Fruit fly (Drosophila melanogaster): ENCODE data around the gene CG17193.

Gene CG17193

DNA sequence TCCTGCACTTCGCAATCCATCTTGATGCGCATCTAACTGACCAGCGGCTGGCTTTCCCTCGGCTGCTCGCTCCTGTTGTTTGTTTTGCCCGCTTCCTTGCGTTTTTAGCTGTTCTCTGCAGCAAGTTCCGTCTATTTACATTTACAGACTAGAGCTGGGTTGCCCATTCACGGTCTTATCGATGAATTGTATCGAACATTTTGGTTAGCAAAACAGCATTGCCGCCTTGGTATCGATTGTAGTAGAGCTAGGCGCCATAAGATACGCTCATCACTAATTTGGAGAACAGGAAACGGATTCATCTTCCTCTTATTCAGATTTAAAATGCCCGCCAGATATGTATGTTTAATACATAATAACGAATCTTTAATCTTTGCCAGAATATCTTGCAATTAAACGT, 20.0 kb downstream of the CG17193 start, which contains the start of gene Regnase-1 (continued):
- TF ChIP-seq B-H2 (GFP tag; optimal IDR thresholded peaks at IDR 0.05) (peak; percentile 96), Hmx (GFP tag; optimal IDR thresholded peaks at IDR 0.05) (no peak), al (GFP tag; IDR thresholded peaks at IDR 0.05) (peak; percentile 72), CG13775 (GFP tag; optimal IDR thresholded peaks at IDR 0.05) (peak; percentile 95), dpn (GFP tag; optimal IDR thresholded peaks at IDR 0.05) (peak; percentile 83 to 92), Scr (GFP tag; IDR thresholded peaks at IDR 0.05; ENCODE audit: partially characterized antibody) (peak; percentile 96), CG34224 (GFP tag; IDR thresholded peaks at IDR 0.05; ENCODE audit: partially characterized antibody) (peak; percentile 96), CG9797 (GFP tag; optimal IDR thresholded peaks at IDR 0.05) (peak; percentile 70), sr (GFP tag; IDR thresholded peaks at IDR 0.05) (peak; percentile 92), CG1647 (GFP tag; optimal IDR thresholded peaks at IDR 0.05) (peak; percentile 83), Ada2b (GFP tag; IDR thresholded peaks at IDR 0.05) (peak; percentile 71), Kr (GFP tag; optimal IDR thresholded peaks at IDR 0.05) (peak; percentile 36), CG7963 (GFP tag; IDR thresholded peaks at IDR 0.05; ENCODE audit: partially characterized antibody) (peak; percentile 95), CG15011 (GFP tag; optimal IDR thresholded peaks at IDR 0.05) (peak; percentile 92), CG1602 (GFP tag; optimal IDR thresholded peaks at IDR 0.05) (peak; percentile 68), CG10654 (GFP tag; optimal IDR thresholded peaks at IDR 0.05) (peak; percentile 86), Ets65A (GFP tag) (peak; percentile 99), CG8290 (GFP tag; optimal IDR thresholded peaks at IDR 0.05) (peak; percentile 91), CG8290 (tag; optimal IDR thresholded peaks at IDR 0.05) (peak; percentile 87 to 97), Tbp (GFP tag; optimal IDR thresholded peaks at IDR 0.05) (no peak), emc (GFP tag; optimal IDR thresholded peaks at IDR 0.05) (peak; percentile 87), Dll (GFP tag; IDR thresholded peaks at IDR 0.05; ENCODE audit: partially characterized antibody) (peak; percentile 95), cwo (GFP tag; optimal IDR thresholded peaks at IDR 0.05) (peak; percentile 75), CG5180 (GFP tag; optimal IDR thresholded peaks at IDR 0.05) (peak; percentile 82), mld (GFP tag; IDR thresholded peaks at IDR 0.05; ENCODE audit: partially characterized antibody) (peak; percentile 73), Adf1 (GFP tag; IDR thresholded peaks at IDR 0.05) (peak; percentile 73; the same call in 1 of the 2 replicates), CG8924 (tag; optimal IDR thresholded peaks at IDR 0.05) (peak; percentile 84), CG7928 (GFP tag; optimal IDR thresholded peaks at IDR 0.05) (peak; percentile 67), pum (GFP tag; optimal IDR thresholded peaks at IDR 0.05) (peak; percentile 79), CG11398 (GFP tag; optimal IDR thresholded peaks at IDR 0.05) (peak; percentile 88), kni (GFP tag; optimal IDR thresholded peaks at IDR 0.05) (peak; percentile 88), btn (GFP tag; optimal IDR thresholded peaks at IDR 0.05) (peak; percentile 83), CG6854 (GFP tag; optimal IDR thresholded peaks at IDR 0.05) (peak; percentile 93), CG9727 (GFP tag; optimal IDR thresholded peaks at IDR 0.05) (peak; percentile 95), Sox100B (GFP tag; optimal IDR thresholded peaks at IDR 0.05) (peak; percentile 92), CG7987 (GFP tag; optimal IDR thresholded peaks at IDR 0.05) (peak; percentile 98), CG7357 (GFP tag; IDR thresholded peaks at IDR 0.05) (no peak), amos (GFP tag; IDR thresholded peaks at IDR 0.05; ENCODE audit: partially characterized antibody) (peak; percentile 98), CG17568 (GFP tag; optimal IDR thresholded peaks at IDR 0.05) (peak; percentile 95), CG31365 (tag; optimal IDR thresholded peaks at IDR 0.05) (peak; percentile 86), NFAT (GFP tag; IDR thresholded peaks at IDR 0.05) (peak; percentile 89), NC2α (GFP tag; optimal IDR thresholded peaks at IDR 0.05) (peak; percentile 86), CG11456 (GFP tag; IDR thresholded peaks at IDR 0.05) (peak; percentile 90), Myb (GFP tag; optimal IDR thresholded peaks at IDR 0.05) (peak; percentile 77), Usf (GFP tag; optimal IDR thresholded peaks at IDR 0.05) (peak; percentile 68), Xbp1 (GFP tag; optimal IDR thresholded peaks at IDR 0.05) (peak; percentile 86), CkIIα-i1 (GFP tag; IDR thresholded peaks at IDR 0.05) (peak; percentile 63; the same call in 1 of the 2 replicates), Hmr (GFP tag; optimal IDR thresholded peaks at IDR 0.05) (peak; percentile 97), pfk (GFP tag; optimal IDR thresholded peaks at IDR 0.05) (peak; percentile 81), Eip74EF (GFP tag; optimal IDR thresholded peaks at IDR 0.05) (peak in 1 of 2 experiments; percentile 80)

Data from whole organism, embryonic.